Worm (Caenorhabditis elegans) whole organism, late embryonic: Measurements from ENCODE around the gene Y110A2AL.1.

Source experiments
- F13H6.1 ChIP-seq: sonication (generic microtip); optimal IDR thresholded peaks from 2 replicates; lab custom pipeline; 2016; ENCODE audit warnings: missing genetic modification characterization, missing compliant biosample characterization
- ama-1 ChIP-seq: fragments of 150-350 bp; optimal IDR thresholded peaks from 2 replicates; lab custom pipeline; 2014
- ceh-30 ChIP-seq: fragments of 150-350 bp; optimal IDR thresholded peaks from 2 replicates; lab custom pipeline; 2014; ENCODE audit warnings: missing biosample characterization, missing genetic modification characterization
- dve-1 ChIP-seq: sonication (generic microtip); optimal IDR thresholded peaks from 2 replicates; lab custom pipeline; 2017; ENCODE audit warnings: antibody characterized with exemption, mild to moderate bottlenecking, missing genetic modification characterization, missing compliant biosample characterization
- ets-4 ChIP-seq: sonication (generic microtip); optimal IDR thresholded peaks from 2 replicates; lab custom pipeline; 2016; ENCODE audit warnings: missing genetic modification characterization, missing compliant biosample characterization
- eyg-1 ChIP-seq: sonication (generic microtip); optimal IDR thresholded peaks from 2 replicates; lab custom pipeline; 2016; ENCODE audit warnings: missing genotype, missing genetic modification characterization, missing compliant biosample characterization
- nhr-11 ChIP-seq: fragments of 150-350 bp; optimal IDR thresholded peaks from 2 replicates; lab custom pipeline; 2014; ENCODE audit warnings: missing biosample characterization, missing genetic modification characterization
- ref-2 ChIP-seq: sonication (generic microtip); optimal IDR thresholded peaks from 2 replicates; lab custom pipeline; 2016; ENCODE audit warnings: missing genetic modification characterization, missing compliant biosample characterization
- rnt-1 ChIP-seq: sonication (generic microtip); optimal IDR thresholded peaks from 2 replicates; lab custom pipeline; 2016; ENCODE audit warnings: missing genetic modification characterization, missing compliant biosample characterization
- sox-4 ChIP-seq: sonication (generic microtip); optimal IDR thresholded peaks from 2 replicates; lab custom pipeline; 2017; ENCODE audit warnings: mild to moderate bottlenecking, missing genetic modification characterization, inconsistent platforms, missing compliant biosample characterization
- unc-42 ChIP-seq: sonication (generic microtip); optimal IDR thresholded peaks from 2 replicates; lab custom pipeline; 2016; ENCODE audit warnings: missing genotype, missing genetic modification characterization, missing compliant biosample characterization

ce11 chrII:2829482-2829881, 45.4 kb upstream of the Y110A2AL.1 start:
- TF ChIP-seq dve-1 (no peak), ets-4 (tag; lab: Kevin White, UChicago) (no peak), eyg-1 (tag; lab: Kevin White, UChicago) (no peak), F13H6.1 (tag; lab: Kevin White, UChicago) (no peak), rnt-1 (no peak), nhr-11 (no peak), ceh-30 (tag; lab: Kevin White, UChicago) (no peak), unc-42 (tag; lab: Kevin White, UChicago) (no peak), ref-2 (no peak), ama-1 (lab: Kevin White, UChicago) (no peak), sox-4 (tag; lab: Kevin White, UChicago) (no peak)
